Worm (Caenorhabditis elegans) whole organism, midembryonic: ENCODE results near the gene Y22D7AL.4.

Source experiments
- T22C8.4 ChIP-seq: fragments of 200-800 bp; sonication (Bioruptor generic); IDR thresholded peaks from 2 replicates; pipeline ENCODE4 v1.3.6; 2022; ENCODE audit warnings: missing genetic modification characterization, missing compliant biosample characterization
- cog-1 ChIP-seq: sonication (generic microtip); optimal IDR thresholded peaks from 2 replicates; lab custom pipeline; 2016; ENCODE audit warnings: missing genetic modification characterization, missing compliant biosample characterization
- flt-1 ChIP-seq: fragments of 200-800 bp; sonication (Bioruptor generic); IDR thresholded peaks from 2 replicates; pipeline ENCODE4 v1.3.6; 2022; ENCODE audit warnings: missing genetic modification characterization, missing compliant biosample characterization
- klf-2 ChIP-seq: fragments of 200-800 bp; sonication (Bioruptor generic); conservative IDR thresholded peaks from 2 replicates; pipeline ENCODE4 v1.3.6; 2022; ENCODE audit warnings: missing genetic modification reagents, missing genetic modification characterization, missing compliant biosample characterization
- med-1 ChIP-seq: sonication (generic microtip); optimal IDR thresholded peaks from 2 replicates; lab custom pipeline; 2017; ENCODE audit warnings: missing genetic modification characterization, mild to moderate bottlenecking, missing compliant biosample characterization, antibody characterized with exemption, missing genetic modification reagents; ENCODE audit not compliant: insufficient read depth
- ref-1 ChIP-seq: fragments of 200-800 bp; sonication (Bioruptor generic); conservative IDR thresholded peaks from 2 replicates; pipeline ENCODE4 v1.3.6; 2022; ENCODE audit warnings: missing genetic modification reagents, missing genetic modification characterization, missing compliant biosample characterization
- tab-1 ChIP-seq: fragments of 200-800 bp; sonication (Bioruptor generic); IDR thresholded peaks from 2 replicates; pipeline ENCODE4 v1.3.6; 2022; ENCODE audit warnings: missing genetic modification characterization, missing compliant biosample characterization
- ztf-23 ChIP-seq: fragments of 200-800 bp; sonication (Bioruptor generic); IDR thresholded peaks from 2 replicates; pipeline ENCODE4 v1.3.6; 2022; ENCODE audit warnings: missing genetic modification reagents, missing genetic modification characterization, missing compliant biosample characterization
- ztf-29 ChIP-seq: fragments of 200-800 bp; sonication (Bioruptor generic); IDR thresholded peaks from 2 replicates; pipeline ENCODE4 v1.3.6; 2022; ENCODE audit warnings: missing genetic modification reagents, missing genetic modification characterization, missing compliant biosample characterization

The Y22D7AL.4 gene

ce11 chrIII:1626524-1626923 lies at the start of gene Y22D7AL.4:
TSS of gene Y22D7AL.4 (plus strand) at chrIII:1626632.
- no peak for TF ChIP-seq klf-2 (GFP tag; lab: Robert Waterston, UW)
- no peak for TF ChIP-seq flt-1 (GFP tag; lab: Robert Waterston, UW)
- no peak for TF ChIP-seq cog-1 (tag; lab: Kevin White, UChicago)
- TF ChIP-seq med-1 (GFP tag; lab: Kevin White, UChicago): no peak
- no peak for TF ChIP-seq ztf-23 (GFP tag; lab: Robert Waterston, UW)
- TF ChIP-seq tab-1 (GFP tag; lab: Robert Waterston, UW): no peak
- TF ChIP-seq ref-1 (GFP tag; lab: Robert Waterston, UW): no peak
- TF ChIP-seq ztf-29 (GFP tag; lab: Robert Waterston, UW): no peak

ce11 chrIII:1578566-1578965 lies 47.9 kb upstream of the Y22D7AL.4 start:
- no peak for TF ChIP-seq cog-1 (tag; lab: Kevin White, UChicago)
- TF ChIP-seq tab-1 (GFP tag; lab: Robert Waterston, UW): no peak
- no peak for TF ChIP-seq med-1 (GFP tag; lab: Kevin White, UChicago)
- no peak for TF ChIP-seq ztf-23 (GFP tag; lab: Robert Waterston, UW)
- TF ChIP-seq ztf-29 (GFP tag; lab: Robert Waterston, UW): no peak
- TF ChIP-seq flt-1 (GFP tag; lab: Robert Waterston, UW): no peak
- TF ChIP-seq T22C8.4 (GFP tag; lab: Robert Waterston, UW): peak; percentile 77
- TF ChIP-seq ref-1 (GFP tag; lab: Robert Waterston, UW): no peak

- no peak for TF ChIP-seq T22C8.4 (GFP tag; lab: Robert Waterston, UW)
- TF ChIP-seq ref-1 (GFP tag; lab: Robert Waterston, UW): no peak
- no peak for TF ChIP-seq cog-1 (tag; lab: Kevin White, UChicago)
- TF ChIP-seq flt-1 (GFP tag; lab: Robert Waterston, UW): no peak
- TF ChIP-seq tab-1 (GFP tag; lab: Robert Waterston, UW): no peak
- TF ChIP-seq ztf-23 (GFP tag; lab: Robert Waterston, UW): no peak
- TF ChIP-seq klf-2 (GFP tag; lab: Robert Waterston, UW): no peak
- no peak for TF ChIP-seq ztf-29 (GFP tag; lab: Robert Waterston, UW)
- no peak for TF ChIP-seq med-1 (GFP tag; lab: Kevin White, UChicago)
Observed at ce11 chrIII:1579001-1579400, 47.4 kb upstream of the Y22D7AL.4 start.

ce11 chrIII:1580142-1580541 lies 46.3 kb upstream of the Y22D7AL.4 start:
- TF ChIP-seq med-1 (GFP tag; lab: Kevin White, UChicago): no peak
- peak; percentile 97 for TF ChIP-seq T22C8.4 (GFP tag; lab: Robert Waterston, UW)

ce11 chrIII:1583529-1583928 lies 42.9 kb upstream of the Y22D7AL.4 start:
- TF ChIP-seq T22C8.4 (GFP tag; lab: Robert Waterston, UW) (peak; percentile 83), med-1 (GFP tag; lab: Kevin White, UChicago) (no peak)

ce11 chrIII:1584216-1584715 lies 42.2 kb upstream of the Y22D7AL.4 start:
- TF ChIP-seq ztf-29 (GFP tag; lab: Robert Waterston, UW) (no peak), flt-1 (GFP tag; lab: Robert Waterston, UW) (no peak), cog-1 (tag; lab: Kevin White, UChicago) (no peak), ref-1 (GFP tag; lab: Robert Waterston, UW) (no peak), T22C8.4 (GFP tag; lab: Robert Waterston, UW) (no peak; the same call in 1 of the 2 replicates), klf-2 (GFP tag; lab: Robert Waterston, UW) (no peak), med-1 (GFP tag; lab: Kevin White, UChicago) (no peak), ztf-23 (GFP tag; lab: Robert Waterston, UW) (no peak), tab-1 (GFP tag; lab: Robert Waterston, UW) (no peak)

ce11 chrIII:1591681-1592080 lies 34.8 kb upstream of the Y22D7AL.4 start:
- no peak for TF ChIP-seq flt-1 (GFP tag; lab: Robert Waterston, UW)
- no peak for TF ChIP-seq T22C8.4 (GFP tag; lab: Robert Waterston, UW)
- TF ChIP-seq med-1 (GFP tag; lab: Kevin White, UChicago): no peak
- TF ChIP-seq ztf-29 (GFP tag; lab: Robert Waterston, UW): 0 out of 2 replicates have a peak, but pooled peaks have one; percentile 10
- no peak for TF ChIP-seq klf-2 (GFP tag; lab: Robert Waterston, UW)
- peak; percentile 40 for TF ChIP-seq cog-1 (tag; lab: Kevin White, UChicago)
- no peak for TF ChIP-seq ztf-23 (GFP tag; lab: Robert Waterston, UW)
- TF ChIP-seq ref-1 (GFP tag; lab: Robert Waterston, UW): no peak
- TF ChIP-seq tab-1 (GFP tag; lab: Robert Waterston, UW): no peak

ce11 chrIII:1598927-1599326 lies 27.5 kb upstream of the Y22D7AL.4 start:
- TF ChIP-seq med-1 (GFP tag; lab: Kevin White, UChicago) (no peak), tab-1 (GFP tag; lab: Robert Waterston, UW) (no peak), ref-1 (GFP tag; lab: Robert Waterston, UW) (no peak), cog-1 (tag; lab: Kevin White, UChicago) (no peak), ztf-29 (GFP tag; lab: Robert Waterston, UW) (no peak), flt-1 (GFP tag; lab: Robert Waterston, UW) (no peak), ztf-23 (GFP tag; lab: Robert Waterston, UW) (no peak), klf-2 (GFP tag; lab: Robert Waterston, UW) (no peak), T22C8.4 (GFP tag; lab: Robert Waterston, UW) (no peak)

- TF ChIP-seq flt-1 (GFP tag; lab: Robert Waterston, UW) (0 out of 2 replicates have a peak, but pooled peaks have one; percentile 15), T22C8.4 (GFP tag; lab: Robert Waterston, UW) (no peak), ref-1 (GFP tag; lab: Robert Waterston, UW) (0 out of 2 replicates have a peak, but pooled peaks have one; percentile 40), klf-2 (GFP tag; lab: Robert Waterston, UW) (no peak), ztf-23 (GFP tag; lab: Robert Waterston, UW) (no peak), ztf-29 (GFP tag; lab: Robert Waterston, UW) (no peak), med-1 (GFP tag; lab: Kevin White, UChicago) (peak; percentile 32), tab-1 (GFP tag; lab: Robert Waterston, UW) (peak; percentile 76)
Observed at ce11 chrIII:1600670-1601194, 25.7 kb upstream of the Y22D7AL.4 start, which contains the start of gene sms-3. TSS of gene sms-3 (minus strand) at chrIII:1601144.
